Worm (Caenorhabditis elegans) whole organism, L3 larva: ENCODE results near the gene sma-3.

ENCODE experiments used
- elt-2 ChIP-seq: sonication (generic microtip); optimal IDR thresholded peaks from 2 replicates; lab custom pipeline; 2016; ENCODE audit warnings: missing genetic modification reagents, mild to moderate bottlenecking, missing genetic modification characterization, missing compliant biosample characterization
- elt-3 ChIP-seq, 3 experiments: fragments of 150-350 bp in 1 of 3; sonication (generic microtip) in 2 of 3; optimal IDR thresholded peaks; 2 replicates in 2 of 3; 4 replicates in 1 of 3; lab custom pipeline; 2014 to 2017; ENCODE audit warnings: missing biosample characterization in 3 of 3, missing genetic modification characterization in 3 of 3
- mdl-1 ChIP-seq: fragments of 150-350 bp; optimal IDR thresholded peaks from 2 replicates; lab custom pipeline; 2014; ENCODE audit warnings: missing biosample characterization, missing genetic modification characterization
- nhr-28 ChIP-seq: fragments of 150-350 bp; optimal IDR thresholded peaks from 2 replicates; lab custom pipeline; 2014; ENCODE audit warnings: missing biosample characterization, missing genetic modification characterization
- pqm-1 ChIP-seq: fragments of 150-350 bp; optimal IDR thresholded peaks from 2 replicates; lab custom pipeline; 2017; ENCODE audit warnings: missing biosample characterization, missing genetic modification characterization, inconsistent platforms
- ztf-11 ChIP-seq: fragments of 150-350 bp; optimal IDR thresholded peaks from 2 replicates; lab custom pipeline; 2014; ENCODE audit warnings: missing biosample characterization, missing genetic modification characterization

DNA sequence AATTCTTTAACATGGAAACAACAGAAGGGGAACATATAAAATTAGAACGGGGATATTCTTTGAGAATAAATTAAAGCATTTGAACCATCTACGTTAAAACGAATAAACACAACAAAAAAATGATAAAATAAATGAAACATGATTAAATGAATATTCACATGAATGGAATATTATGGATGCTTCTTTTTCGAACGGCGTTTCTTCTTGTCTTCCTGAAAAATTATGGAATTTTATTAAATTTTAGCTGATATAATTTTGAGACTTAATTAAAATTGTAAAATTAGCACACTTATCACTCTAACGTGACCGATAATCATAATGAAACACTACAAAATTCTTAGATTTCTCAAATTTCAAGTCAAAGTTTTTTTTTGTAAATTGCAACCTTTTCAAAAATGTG, 36.8 kb upstream of the sma-3 start:
- TF ChIP-seq nhr-28 (tag; lab: Kevin White, UChicago) (no peak), elt-2 (tag; lab: Kevin White, UChicago) (no peak), ztf-11 (tag; lab: Kevin White, UChicago) (no peak), mdl-1 (tag; lab: Kevin White, UChicago) (no peak), pqm-1 (no peak), elt-3 (tag; optimal IDR thresholded peaks at IDR 0.05; lab: Kevin White, UChicago) (no peak)
